Fruit fly (Drosophila melanogaster): ENCODE results near the gene CG10591.

The CG10591 gene

DNA sequence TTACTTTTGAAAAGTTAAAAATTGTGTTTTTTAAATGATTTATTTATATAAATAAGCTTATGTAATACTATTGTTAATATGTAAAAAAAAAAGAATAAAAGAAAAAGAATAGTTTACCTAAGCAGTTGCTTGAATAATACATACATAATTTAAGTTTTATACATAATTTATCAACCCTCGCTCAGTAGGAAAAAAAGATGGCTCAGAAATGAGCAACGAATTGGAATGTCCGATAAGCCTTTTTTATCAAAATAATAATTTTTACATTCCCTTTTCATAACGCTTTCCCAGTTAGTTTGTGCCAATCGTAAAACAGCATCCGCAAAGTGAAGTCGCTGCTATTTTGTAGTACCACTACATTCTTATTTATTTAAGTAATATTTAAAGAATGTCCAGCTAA lies 5.0 kb upstream of the CG10591 start, which contains the start of gene mthl2:
mthl2 (plus strand) TSS at position 301 of the 400 bp plus-strand sequence.
- TF ChIP-seq gl (tag; optimal IDR thresholded peaks at IDR 0.05) (no peak), CG32121 (GFP tag; IDR thresholded peaks at IDR 0.05) (no peak), CG4496 (GFP tag; IDR thresholded peaks at IDR 0.05) (no peak), Pif1A (GFP tag; optimal IDR thresholded peaks at IDR 0.05) (no peak), CG12605 (GFP tag; IDR thresholded peaks at IDR 0.05) (no peak), Snoo (tag; optimal IDR thresholded peaks at IDR 0.05) (no peak), D1 (tag; optimal IDR thresholded peaks at IDR 0.05) (no peak), CG15710 (tag; optimal IDR thresholded peaks at IDR 0.05) (no peak), CG34367 (tag; optimal IDR thresholded peaks at IDR 0.05) (no peak), CG8301 (tag; optimal IDR thresholded peaks at IDR 0.05) (no peak), EcR (GFP tag; optimal IDR thresholded peaks at IDR 0.05) (no peak), Ets98B (GFP tag; IDR thresholded peaks at IDR 0.05) (no peak), CG14655 (GFP tag; optimal IDR thresholded peaks at IDR 0.05) (no peak), CG10348 (GFP tag; IDR thresholded peaks at IDR 0.05) (no peak), CG8159 (tag; optimal IDR thresholded peaks at IDR 0.05) (no peak), CG17806 (tag; optimal IDR thresholded peaks at IDR 0.05) (no peak), CG13204 (GFP tag; optimal IDR thresholded peaks at IDR 0.05) (no peak), CG9948 (tag; optimal IDR thresholded peaks at IDR 0.05) (no peak), Pif1B (GFP tag; optimal IDR thresholded peaks at IDR 0.05) (no peak)

DNA sequence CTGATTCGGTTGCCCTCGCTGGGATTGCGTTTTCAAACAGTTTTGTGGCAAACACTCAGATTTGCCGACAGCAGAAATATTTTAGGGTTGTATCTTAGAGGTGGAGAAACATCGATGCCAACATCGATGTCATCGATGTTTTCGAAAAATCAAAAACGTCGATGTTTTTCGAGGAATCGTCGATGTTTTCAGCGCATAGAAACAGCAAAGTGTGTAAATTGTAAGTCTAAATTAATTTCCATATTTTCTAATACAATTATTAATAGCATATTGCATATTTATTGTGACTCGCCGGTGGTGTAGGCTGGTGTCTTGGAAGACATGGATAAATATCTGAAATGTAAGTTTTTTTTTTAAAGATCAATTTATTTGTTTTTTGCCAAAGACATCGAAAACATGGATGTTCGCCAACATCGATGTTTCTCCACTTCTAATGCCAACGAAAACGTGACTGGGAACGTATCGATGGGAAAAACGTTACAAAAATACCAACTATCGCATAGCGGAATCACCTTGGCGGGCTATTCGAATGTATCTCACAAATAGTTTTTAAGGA lies 4.4 kb upstream of the CG10591 start, which contains the start of gene TM9SF3:
TM9SF3 (minus strand) TSS at position 120 of the 556 bp plus-strand sequence.
- no peak for TF ChIP-seq CG34367 (tag; optimal IDR thresholded peaks at IDR 0.05)
- TF ChIP-seq CG9948 (tag; optimal IDR thresholded peaks at IDR 0.05) = no peak
- TF ChIP-seq fd96Ca (GFP tag; IDR thresholded peaks at IDR 0.05) = no peak
- no peak for TF ChIP-seq CG12605 (GFP tag; IDR thresholded peaks at IDR 0.05)
- no peak for TF ChIP-seq CG17806 (tag; optimal IDR thresholded peaks at IDR 0.05)
- TF ChIP-seq Pif1B (GFP tag; optimal IDR thresholded peaks at IDR 0.05) = no peak

DNA sequence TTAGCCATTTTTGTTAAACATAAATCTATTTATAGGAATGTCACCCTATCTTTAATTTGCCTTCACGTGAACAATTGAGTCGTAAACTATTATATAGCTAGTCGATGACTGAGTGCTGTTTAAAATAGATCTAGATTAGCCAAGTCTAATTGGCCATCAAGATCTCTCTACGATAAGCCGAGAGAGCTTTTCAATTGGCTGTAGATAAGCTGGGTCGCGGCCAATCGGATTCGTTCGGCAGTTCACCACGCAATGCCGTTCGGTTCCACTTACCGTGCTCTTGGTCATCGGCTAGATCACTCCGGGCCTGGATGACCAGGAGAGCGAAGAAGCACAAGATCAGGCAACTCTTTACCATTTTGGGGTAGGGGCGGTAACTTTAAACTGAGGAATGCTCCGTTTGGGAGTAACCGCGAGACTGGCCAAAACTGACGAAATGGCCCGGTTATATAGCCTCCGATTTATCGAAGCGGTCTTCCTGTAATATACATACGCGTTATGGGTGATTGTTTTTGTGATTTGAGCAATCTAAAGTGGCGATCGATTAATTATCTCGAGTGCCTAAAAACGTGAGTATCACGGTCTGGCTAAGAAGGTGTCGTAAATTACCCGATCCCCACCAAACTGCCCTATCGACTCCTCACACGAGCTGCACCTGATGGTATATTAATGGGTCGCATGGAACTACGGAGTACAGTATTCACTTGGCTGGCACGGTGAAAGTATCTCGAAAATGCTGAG lies 4.5 kb downstream of the CG10591 start, which contains the start of the genes Alp10 and Alp9:
Alp10 (minus strand) TSS at position 420 of the 741 bp plus-strand sequence.
Alp9 (plus strand) TSS at position 690 of the 741 bp plus-strand sequence.
- TF ChIP-seq CG34367 (tag; optimal IDR thresholded peaks at IDR 0.05) (no peak), CG15710 (tag; optimal IDR thresholded peaks at IDR 0.05) (no peak), Snoo (tag; optimal IDR thresholded peaks at IDR 0.05) (no peak), CG10348 (GFP tag; IDR thresholded peaks at IDR 0.05) (no peak), CG17806 (tag; optimal IDR thresholded peaks at IDR 0.05) (no peak), CG32121 (GFP tag; IDR thresholded peaks at IDR 0.05) (no peak), Ets98B (GFP tag; IDR thresholded peaks at IDR 0.05) (no peak), CG13204 (GFP tag; optimal IDR thresholded peaks at IDR 0.05) (no peak), gl (tag; optimal IDR thresholded peaks at IDR 0.05) (no peak), D1 (tag; optimal IDR thresholded peaks at IDR 0.05) (no peak)

dm6 chr3L:5594163-5594715 lies 5.3 kb downstream of the CG10591 start:
- TF ChIP-seq rn (GFP tag; IDR thresholded peaks at IDR 0.05) (no peak), CG9948 (tag; optimal IDR thresholded peaks at IDR 0.05) (no peak), CG17806 (tag; optimal IDR thresholded peaks at IDR 0.05) (no peak), Ets98B (GFP tag; IDR thresholded peaks at IDR 0.05) (no peak), EcR (GFP tag; optimal IDR thresholded peaks at IDR 0.05) (no peak), CG12605 (GFP tag; IDR thresholded peaks at IDR 0.05) (no peak), CG32121 (GFP tag; IDR thresholded peaks at IDR 0.05) (no peak), CG8301 (tag; optimal IDR thresholded peaks at IDR 0.05) (no peak), CG15710 (tag; optimal IDR thresholded peaks at IDR 0.05) (no peak), CG34367 (tag; optimal IDR thresholded peaks at IDR 0.05) (no peak)

dm6 chr3L:5592437-5592836 lies 7.1 kb downstream of the CG10591 start, which contains the start of gene spo:
TSS of gene spo (minus strand) at chr3L:5592571.
- TF ChIP-seq CG14655 (GFP tag; optimal IDR thresholded peaks at IDR 0.05) (no peak), D1 (tag; optimal IDR thresholded peaks at IDR 0.05) (no peak), Ets98B (GFP tag; IDR thresholded peaks at IDR 0.05) (no peak), gl (tag; optimal IDR thresholded peaks at IDR 0.05) (no peak), CG15710 (tag; optimal IDR thresholded peaks at IDR 0.05) (no peak)

DNA sequence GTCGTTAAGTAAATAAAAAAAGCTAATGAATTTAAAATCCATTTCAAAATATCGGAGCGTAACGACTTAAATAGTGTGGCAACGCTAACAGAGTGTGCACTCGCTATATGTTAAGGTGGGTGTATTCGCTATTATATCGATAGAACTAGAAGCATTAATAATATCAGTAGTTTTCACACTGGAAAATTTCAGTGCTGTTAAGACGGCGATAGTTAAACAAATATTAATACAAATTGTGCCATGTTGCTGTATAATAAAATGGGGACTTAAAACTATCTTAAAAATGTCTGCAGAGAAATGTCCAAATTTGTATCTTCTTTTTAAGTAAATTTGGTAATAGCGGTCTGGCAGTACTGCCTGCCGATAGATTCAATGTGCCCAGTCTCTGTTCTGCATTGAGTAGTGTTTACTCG lies 16.2 kb downstream of the CG10591 start:
- TF ChIP-seq CG32121 (GFP tag; IDR thresholded peaks at IDR 0.05) = peak; percentile 57
- TF ChIP-seq Pif1A (GFP tag; optimal IDR thresholded peaks at IDR 0.05) = no peak
- no peak for TF ChIP-seq CG8301 (tag; optimal IDR thresholded peaks at IDR 0.05)
- peak; percentile 65 for TF ChIP-seq CG34367 (tag; optimal IDR thresholded peaks at IDR 0.05)
- TF ChIP-seq Snoo (tag; optimal IDR thresholded peaks at IDR 0.05) = no peak
- no peak for TF ChIP-seq Pif1B (GFP tag; optimal IDR thresholded peaks at IDR 0.05)
- no peak for TF ChIP-seq CG14655 (GFP tag; optimal IDR thresholded peaks at IDR 0.05)
- peak; percentile 71 for TF ChIP-seq rn (GFP tag; IDR thresholded peaks at IDR 0.05)
- TF ChIP-seq CG17806 (tag; optimal IDR thresholded peaks at IDR 0.05) = no peak
- TF ChIP-seq D1 (tag; optimal IDR thresholded peaks at IDR 0.05) = no peak
- TF ChIP-seq CG8159 (tag; optimal IDR thresholded peaks at IDR 0.05) = no peak
- TF ChIP-seq CG15710 (tag; optimal IDR thresholded peaks at IDR 0.05) = peak; percentile 75
- no peak for TF ChIP-seq gl (tag; optimal IDR thresholded peaks at IDR 0.05)
- TF ChIP-seq fd96Ca (GFP tag; IDR thresholded peaks at IDR 0.05) = peak; percentile 76; the same call in 2 of the 3 replicates
- TF ChIP-seq CG4496 (GFP tag; IDR thresholded peaks at IDR 0.05) = peak; percentile 90
- no peak for TF ChIP-seq CG9948 (tag; optimal IDR thresholded peaks at IDR 0.05)
- peak; percentile 60; the same call in 1 of the 2 replicates for TF ChIP-seq CG10348 (GFP tag; IDR thresholded peaks at IDR 0.05)
- no peak for TF ChIP-seq EcR (GFP tag; optimal IDR thresholded peaks at IDR 0.05)
- no peak; the same call in 1 of the 2 replicates for TF ChIP-seq CG12605 (GFP tag; IDR thresholded peaks at IDR 0.05)
- peak; percentile 85 for TF ChIP-seq Ets98B (GFP tag; IDR thresholded peaks at IDR 0.05)
- TF ChIP-seq CG13204 (GFP tag; optimal IDR thresholded peaks at IDR 0.05) = no peak

All from whole organism, pupa.